Fruit fly (Drosophila melanogaster) whole organism, embryonic: ENCODE data around the gene CG10300.

Experiments
- Antp ChIP-seq: fragments of 200-800 bp; sonication (Bioruptor generic); optimal IDR thresholded peaks from 3 replicates; lab custom pipeline; 2016; ENCODE audit warnings: missing biosample characterization, missing genetic modification characterization
- Awh ChIP-seq: fragments of 200-800 bp; sonication (Bioruptor generic); IDR thresholded peaks from 2 replicates; pipeline ENCODE4, ENCODE4 v1.3.6; 2022; ENCODE audit warnings: missing biosample characterization, missing genetic modification characterization
- Blimp-1 ChIP-seq: fragments of 200-800 bp; sonication (Bioruptor generic); optimal IDR thresholded peaks from 3 replicates; lab custom pipeline; 2018; ENCODE audit warnings: missing biosample characterization, missing genetic modification characterization, mild to moderate bottlenecking, moderate library complexity, missing genetic modification reagents
- CG1024 ChIP-seq: fragments of 200-800 bp; sonication (Bioruptor generic); IDR thresholded peaks from 2 replicates; pipeline ENCODE4 v1.3.6; 2022; ENCODE audit warnings: missing biosample characterization, missing genetic modification characterization
- CG10267 ChIP-seq: fragments of 200-800 bp; sonication (Bioruptor generic); optimal IDR thresholded peaks from 2 replicates; lab custom pipeline; 2018; ENCODE audit warnings: missing biosample characterization, mild to moderate bottlenecking, missing genetic modification characterization, moderate library complexity
- CG11093 ChIP-seq: fragments of 200-800 bp; sonication (Bioruptor generic); IDR thresholded peaks from 3 replicates; pipeline ENCODE4 v1.3.6; 2022; ENCODE audit warnings: missing biosample characterization, missing genetic modification characterization
- CG14441 ChIP-seq: fragments of 200-800 bp; sonication (Bioruptor generic); IDR thresholded peaks from 2 replicates; pipeline ENCODE4 v1.3.6; 2022; ENCODE audit warnings: missing biosample characterization, missing genetic modification characterization
- CG17186 ChIP-seq: fragments of 200-800 bp; sonication (Bioruptor generic); optimal IDR thresholded peaks from 3 replicates; lab custom pipeline; 2017; ENCODE audit warnings: missing biosample characterization, missing genetic modification reagents, missing genetic modification characterization
- CG17612 ChIP-seq: fragments of 200-800 bp; sonication (Bioruptor generic); IDR thresholded peaks from 2 replicates; pipeline ENCODE4 v1.3.6; 2022; ENCODE audit warnings: missing biosample characterization, missing genetic modification characterization
- CG17829 ChIP-seq: fragments of 200-800 bp; optimal IDR thresholded peaks from 2 replicates; lab custom pipeline; 2019; ENCODE audit warnings: missing biosample characterization, mild to moderate bottlenecking, missing genetic modification characterization, moderate library complexity
- CG18011 ChIP-seq: fragments of 200-800 bp; sonication (Bioruptor generic); optimal IDR thresholded peaks from 2 replicates; lab custom pipeline; 2017; ENCODE audit warnings: missing biosample characterization, missing genetic modification characterization, mild to moderate bottlenecking, moderate library complexity, missing genotype
- CG1832 ChIP-seq: fragments of 200-800 bp; sonication (Bioruptor generic); optimal IDR thresholded peaks from 2 replicates; lab custom pipeline; 2017; ENCODE audit warnings: missing biosample characterization, mild to moderate bottlenecking, missing genetic modification characterization, inconsistent platforms
- CG2116 ChIP-seq: fragments of 200-800 bp; sonication (Bioruptor generic); optimal IDR thresholded peaks from 3 replicates; lab custom pipeline; 2018; ENCODE audit warnings: missing biosample characterization, mild to moderate bottlenecking, missing genetic modification characterization
- CG30020 ChIP-seq: fragments of 200-800 bp; optimal IDR thresholded peaks from 2 replicates; lab custom pipeline; 2019; ENCODE audit warnings: missing biosample characterization, mild to moderate bottlenecking, missing genetic modification characterization, moderate library complexity
- CG3847 ChIP-seq: fragments of 200-800 bp; sonication (Bioruptor generic); IDR thresholded peaks from 2 replicates; pipeline ENCODE4 v1.3.6; 2022; ENCODE audit warnings: missing biosample characterization, missing genetic modification characterization
- CG4360 ChIP-seq: fragments of 200-800 bp; sonication (Bioruptor generic); IDR thresholded peaks from 2 replicates; pipeline ENCODE4 v1.3.6; 2022; ENCODE audit warnings: missing biosample characterization, missing genetic modification characterization
- CG7745 ChIP-seq: fragments of 200-800 bp; sonication (Bioruptor generic); optimal IDR thresholded peaks from 2 replicates; lab custom pipeline; 2018; ENCODE audit warnings: missing biosample characterization, mild to moderate bottlenecking, missing genetic modification characterization, moderate library complexity
- CG7963 ChIP-seq: fragments of 200-800 bp; sonication (Bioruptor generic); IDR thresholded peaks from 3 replicates; pipeline ENCODE4 v1.3.6; 2022; ENCODE audit warnings: missing biosample characterization, missing genetic modification characterization; ENCODE audit not compliant: partially characterized antibody
- CG7987 ChIP-seq: fragments of 200-800 bp; sonication (Bioruptor generic); optimal IDR thresholded peaks from 2 replicates; lab custom pipeline; 2018; ENCODE audit warnings: missing biosample characterization, mild to moderate bottlenecking, missing genetic modification characterization, moderate library complexity
- CG8478 ChIP-seq: fragments of >200 bp; optimal IDR thresholded peaks from 2 replicates; lab custom pipeline; 2018
- E2f1 ChIP-seq: fragments of 200-800 bp; sonication (Bioruptor generic); IDR thresholded peaks from 2 replicates; pipeline ENCODE4 v1.3.6; 2022; ENCODE audit warnings: missing biosample characterization, missing genetic modification characterization
- ERR ChIP-seq: fragments of 200-800 bp; sonication (Bioruptor generic); optimal IDR thresholded peaks from 2 replicates; lab custom pipeline; 2016; ENCODE audit warnings: missing biosample characterization, missing genetic modification characterization
- Eip74EF ChIP-seq, 2 experiments: fragments of 200-800 bp in 1 of 2; fragments of >200 bp in 1 of 2; sonication (Bioruptor generic) in 1 of 2; optimal IDR thresholded peaks; 2 replicates each; lab custom pipeline; 2017 to 2019; ENCODE audit warnings: missing biosample characterization in 2 of 2, missing genetic modification characterization in 2 of 2, mild to moderate bottlenecking in 1 of 2, moderate library complexity in 1 of 2
- HHEX ChIP-seq: fragments of 200-800 bp; sonication (Bioruptor generic); optimal IDR thresholded peaks from 3 replicates; lab custom pipeline; 2017; ENCODE audit warnings: missing biosample characterization, mild to moderate bottlenecking, missing genetic modification characterization, missing genetic modification reagents
- HmgZ ChIP-seq: fragments of 200-800 bp; sonication (Bioruptor generic); optimal IDR thresholded peaks from 2 replicates; lab custom pipeline; 2018; ENCODE audit warnings: missing biosample characterization, mild to moderate bottlenecking, missing genetic modification characterization
- Hmr ChIP-seq: fragments of 200-800 bp; sonication (Bioruptor generic); optimal IDR thresholded peaks from 3 replicates; lab custom pipeline; 2017; ENCODE audit warnings: mild to moderate bottlenecking, missing biosample characterization, missing genetic modification reagents, missing genetic modification characterization
- Ptx1 ChIP-seq: fragments of 200-800 bp; sonication (Bioruptor generic); IDR thresholded peaks from 2 replicates; pipeline ENCODE4 v1.3.6; 2022; ENCODE audit warnings: missing biosample characterization, missing genetic modification characterization
- Rx ChIP-seq: fragments of 200-800 bp; sonication (Bioruptor generic); IDR thresholded peaks from 2 replicates; pipeline ENCODE4 v1.3.6; 2022; ENCODE audit warnings: missing biosample characterization, missing genetic modification characterization
- Spps ChIP-seq: fragments of 200-800 bp; sonication (Bioruptor generic); optimal IDR thresholded peaks from 2 replicates; lab custom pipeline; 2018; ENCODE audit warnings: missing biosample characterization, mild to moderate bottlenecking, missing genetic modification characterization
- ara ChIP-seq: fragments of 200-800 bp; sonication (Bioruptor generic); IDR thresholded peaks from 2 replicates; pipeline ENCODE4 v1.3.6; 2022; ENCODE audit warnings: missing biosample characterization, missing genetic modification characterization
- disco-r ChIP-seq: fragments of 200-800 bp; sonication (Bioruptor generic); optimal IDR thresholded peaks from 2 replicates; lab custom pipeline; 2016; ENCODE audit warnings: missing biosample characterization, missing genetic modification characterization
- dysf ChIP-seq: fragments of 200-800 bp; sonication (Bioruptor generic); IDR thresholded peaks from 3 replicates; pipeline ENCODE4 v1.3.6; 2022; ENCODE audit warnings: missing biosample characterization, missing genetic modification characterization
- ewg ChIP-seq: fragments of 200-800 bp; sonication (Bioruptor generic); optimal IDR thresholded peaks from 3 replicates; lab custom pipeline; 2017; ENCODE audit warnings: mild to moderate bottlenecking, missing biosample characterization, missing genetic modification reagents, missing genetic modification characterization
- gsb ChIP-seq: fragments of 200-800 bp; sonication (Bioruptor generic); IDR thresholded peaks from 2 replicates; pipeline ENCODE4 v1.3.6; 2022; ENCODE audit warnings: missing biosample characterization, missing genetic modification characterization
- gt ChIP-seq: fragments of 200-800 bp; sonication (Bioruptor generic); IDR thresholded peaks from 2 replicates; pipeline ENCODE4 v1.3.6; 2022; ENCODE audit warnings: missing biosample characterization, missing genetic modification characterization
- hb ChIP-seq: fragments of 200-800 bp; sonication (Bioruptor generic); IDR thresholded peaks from 3 replicates; pipeline ENCODE4 v1.3.6; 2022; ENCODE audit warnings: missing biosample characterization, missing genetic modification characterization; ENCODE audit not compliant: partially characterized antibody
- jumu ChIP-seq: fragments of 200-800 bp; sonication (Bioruptor generic); optimal IDR thresholded peaks from 3 replicates; lab custom pipeline; 2016; ENCODE audit warnings: missing biosample characterization, missing genetic modification characterization
- lbe ChIP-seq: fragments of 200-800 bp; sonication (Bioruptor generic); optimal IDR thresholded peaks from 2 replicates; lab custom pipeline; 2016; ENCODE audit warnings: missing biosample characterization, mild to moderate bottlenecking, missing genetic modification characterization
- mirr ChIP-seq: fragments of 200-800 bp; sonication (Bioruptor generic); optimal IDR thresholded peaks from 3 replicates; lab custom pipeline; 2018; ENCODE audit warnings: missing biosample characterization, mild to moderate bottlenecking, missing genetic modification characterization
- oc ChIP-seq: fragments of 200-800 bp; sonication (Bioruptor generic); optimal IDR thresholded peaks from 2 replicates; lab custom pipeline; 2018; ENCODE audit warnings: missing biosample characterization, mild to moderate bottlenecking, missing genetic modification characterization, moderate library complexity
- p53 ChIP-seq: fragments of 200-800 bp; sonication (Bioruptor generic); optimal IDR thresholded peaks from 2 replicates; lab custom pipeline; 2016; ENCODE audit warnings: missing biosample characterization, missing genetic modification characterization
- sd ChIP-seq: fragments of 200-800 bp; sonication (Bioruptor generic); optimal IDR thresholded peaks from 3 replicates; lab custom pipeline; 2018; ENCODE audit warnings: missing biosample characterization, mild to moderate bottlenecking, missing genetic modification characterization, moderate library complexity
- stwl ChIP-seq: fragments of 200-800 bp; sonication (Bioruptor generic); optimal IDR thresholded peaks from 3 replicates; lab custom pipeline; 2018; ENCODE audit warnings: missing biosample characterization, mild to moderate bottlenecking, missing genetic modification characterization, moderate library complexity
- tap ChIP-seq: fragments of 200-800 bp; optimal IDR thresholded peaks from 3 replicates; lab custom pipeline; 2019; ENCODE audit warnings: missing biosample characterization, mild to moderate bottlenecking, missing genetic modification characterization, moderate library complexity
- trem ChIP-seq: fragments of 200-800 bp; optimal IDR thresholded peaks from 3 replicates; lab custom pipeline; 2019; ENCODE audit warnings: missing biosample characterization, mild to moderate bottlenecking, missing genetic modification characterization, moderate library complexity
- ttk ChIP-seq: fragments of 200-800 bp; sonication (Bioruptor generic); IDR thresholded peaks from 2 replicates; pipeline ENCODE4 v2.1.2; 2022; ENCODE audit warnings: missing biosample characterization, missing genetic modification characterization
- twi ChIP-seq: fragments of 200-800 bp; optimal IDR thresholded peaks from 2 replicates; lab custom pipeline; 2019; ENCODE audit warnings: missing biosample characterization, mild to moderate bottlenecking, missing genetic modification characterization, moderate library complexity
- wdn ChIP-seq: fragments of 200-800 bp; sonication (Bioruptor generic); IDR thresholded peaks from 2 replicates; pipeline ENCODE4 v1.3.6; 2022; ENCODE audit warnings: missing biosample characterization, missing genetic modification characterization
- zen ChIP-seq: fragments of 200-800 bp; sonication (Bioruptor generic); optimal IDR thresholded peaks from 3 replicates; lab custom pipeline; 2018; ENCODE audit warnings: missing biosample characterization, mild to moderate bottlenecking, missing genetic modification characterization, moderate library complexity
- zen2 ChIP-seq: fragments of 200-800 bp; sonication (Bioruptor generic); IDR thresholded peaks from 3 replicates; pipeline ENCODE4 v1.3.6; 2022; ENCODE audit warnings: missing biosample characterization, missing genetic modification characterization; ENCODE audit not compliant: partially characterized antibody

The CG10300 gene

dm6 chr3R:23722680-23723372 lies 11.5 kb downstream of the CG10300 start, which contains the start of gene CG10365 (continued):
- TF ChIP-seq CG7745 (no peak), zen (tag; lab: Kevin White, UChicago) (peak; percentile 61), HmgZ (tag; lab: Kevin White, UChicago) (peak; percentile 80), CG1024 (GFP tag; lab: Robert Waterston, UW) (peak; percentile 60), trem (tag; lab: Kevin White, UChicago) (peak; percentile 45), CG11093 (GFP tag; lab: Robert Waterston, UW) (peak; percentile 69; the same call in 2 of the 3 replicates), E2f1 (GFP tag; lab: Robert Waterston, UW) (peak; percentile 86), Antp (GFP tag; lab: Kevin White, UChicago) (no peak), lbe (peak; percentile 3), Spps (tag; lab: Kevin White, UChicago) (peak; percentile 4), Ptx1 (GFP tag; lab: Robert Waterston, UW) (peak; percentile 92), jumu (GFP tag; lab: Kevin White, UChicago) (no peak), CG1832 (GFP tag; lab: Kevin White, UChicago) (no peak), CG30020 (tag; lab: Kevin White, UChicago) (no peak), ERR (GFP tag; lab: Kevin White, UChicago) (no peak), CG14441 (GFP tag; lab: Robert Waterston, UW) (peak; percentile 83), CG17186 (GFP tag; lab: Kevin White, UChicago) (no peak), twi (tag; lab: Kevin White, UChicago) (no peak), Eip74EF (GFP tag; optimal IDR thresholded peaks at IDR 0.05; lab: Kevin White, UChicago) (peak in 1 of 2 experiments; percentile 93), zen2 (GFP tag; lab: Robert Waterston, UW) (no peak), gt (GFP tag; lab: Robert Waterston, UW) (no peak), disco-r (no peak), Rx (GFP tag; lab: Robert Waterston, UW) (no peak), ttk (peak; percentile 79), CG8478 (lab: Kevin White, UChicago) (no peak), oc (peak; percentile 79), CG2116 (GFP tag; lab: Kevin White, UChicago) (peak; percentile 56), stwl (tag; lab: Kevin White, UChicago) (no peak), hb (GFP tag; lab: Robert Waterston, UW) (no peak), tap (peak; percentile 71), CG4360 (no peak), sd (tag; lab: Kevin White, UChicago) (peak; percentile 65), p53 (GFP tag; lab: Kevin White, UChicago) (no peak), CG7963 (GFP tag; lab: Robert Waterston, UW) (no peak), HHEX (peak; percentile 87), Hmr (GFP tag; lab: Kevin White, UChicago) (peak; percentile 94), mirr (GFP tag; lab: Kevin White, UChicago) (no peak), ara (GFP tag; lab: Robert Waterston, UW) (no peak), CG17829 (tag; lab: Kevin White, UChicago) (peak; percentile 58), ewg (GFP tag; lab: Kevin White, UChicago) (peak; percentile 70), Blimp-1 (GFP tag; lab: Kevin White, UChicago) (peak; percentile 85), CG3847 (GFP tag; lab: Robert Waterston, UW) (peak; percentile 81), Awh (GFP tag; lab: Robert Waterston, UW) (peak; percentile 61; the same call in 1 of the 2 replicates), CG7987 (GFP tag; lab: Kevin White, UChicago) (no peak), dysf (GFP tag; lab: Robert Waterston, UW) (peak; percentile 89), CG17612 (GFP tag; lab: Robert Waterston, UW) (peak; percentile 72), CG18011 (GFP tag; lab: Kevin White, UChicago) (peak; percentile 34), gsb (GFP tag; lab: Robert Waterston, UW) (0 out of 2 replicates have a peak, but pooled peaks have one; percentile 33), wdn (GFP tag; lab: Robert Waterston, UW) (peak; percentile 70), CG10267 (peak; percentile 84)
